Worm (Caenorhabditis elegans): ENCODE data around the gene sru-4.

DNA sequence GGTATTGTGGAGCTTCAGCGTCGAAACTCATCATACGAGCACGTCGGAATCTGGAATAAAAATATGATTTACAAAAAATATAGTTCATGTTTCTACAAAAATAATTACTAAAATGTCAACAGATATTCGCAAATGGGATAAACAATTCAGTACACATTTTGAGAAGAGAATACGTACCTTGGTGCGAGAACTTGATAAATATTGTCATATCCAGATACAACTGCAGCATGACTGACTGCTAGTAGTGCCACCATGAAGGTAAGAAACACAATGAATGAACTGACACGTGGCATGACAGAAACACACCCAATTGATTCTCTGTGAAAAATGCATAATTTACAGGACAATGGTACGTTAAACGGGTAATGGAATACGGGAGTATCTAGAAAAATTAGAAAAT is 20.4 kb downstream of the sru-4 start, which contains the start of gene nlp-35:
- TF ChIP-seq unc-39 (tag; optimal IDR thresholded peaks at IDR 0.05) (no peak), zag-1 (tag; optimal IDR thresholded peaks at IDR 0.05) (no peak), fos-1 (tag; optimal IDR thresholded peaks at IDR 0.05) (no peak), nhr-11 (tag; optimal IDR thresholded peaks at IDR 0.05) (no peak), elt-3 (tag; optimal IDR thresholded peaks at IDR 0.05) (no peak), F13H6.1 (tag; optimal IDR thresholded peaks at IDR 0.05) (no peak)

All from whole organism, L2 larva.